Worm (Caenorhabditis elegans) whole organism, early embryonic: ENCODE data around the gene sre-15.

Experiments
- B0310.2 ChIP-seq: sonication (generic microtip); optimal IDR thresholded peaks from 2 replicates; lab custom pipeline; 2016; ENCODE audit warnings: mild to moderate bottlenecking, missing genetic modification characterization, missing compliant biosample characterization
- aly-1 ChIP-seq: sonication (generic microtip); optimal IDR thresholded peaks from 2 replicates; lab custom pipeline; 2016; ENCODE audit warnings: missing genetic modification characterization, missing compliant biosample characterization
- ama-1 ChIP-seq: fragments of 150-350 bp; optimal IDR thresholded peaks from 2 replicates; lab custom pipeline; 2014
- flt-1 ChIP-seq: fragments of 200-800 bp; sonication (Bioruptor generic); IDR thresholded peaks from 2 replicates; pipeline ENCODE4 v1.3.6; 2022; ENCODE audit warnings: missing genetic modification characterization, missing compliant biosample characterization
- hmg-4 ChIP-seq: fragments of 200-800 bp; sonication (Bioruptor generic); optimal IDR thresholded peaks from 2 replicates; lab custom pipeline; 2018; ENCODE audit warnings: mild to moderate bottlenecking, missing genetic modification characterization, missing compliant biosample characterization
- hnd-1 ChIP-seq: sonication (generic microtip); optimal IDR thresholded peaks from 2 replicates; lab custom pipeline; 2016; ENCODE audit warnings: missing genetic modification characterization, missing compliant biosample characterization
- pes-1 ChIP-seq: fragments of 200-800 bp; sonication (Bioruptor generic); IDR thresholded peaks from 2 replicates; pipeline ENCODE4 v1.3.6; 2022; ENCODE audit warnings: missing genetic modification reagents, missing genetic modification characterization, missing compliant biosample characterization
- scrt-1 ChIP-seq: fragments of 200-800 bp; sonication (Bioruptor generic); IDR thresholded peaks from 2 replicates; pipeline ENCODE4 v1.3.6; 2022; ENCODE audit warnings: missing genetic modification characterization, missing compliant biosample characterization
- tbx-11 ChIP-seq: fragments of 200-800 bp; sonication (Bioruptor generic); IDR thresholded peaks from 2 replicates; pipeline ENCODE4 v1.3.6; 2022; ENCODE audit warnings: missing genetic modification characterization, missing compliant biosample characterization
- tbx-37 ChIP-seq: fragments of 200-800 bp; sonication (Bioruptor generic); conservative IDR thresholded peaks from 2 replicates; pipeline ENCODE4 v1.3.6; 2022; ENCODE audit warnings: missing genetic modification reagents, missing genetic modification characterization, missing compliant biosample characterization
- tra-4 ChIP-seq: sonication (generic microtip); optimal IDR thresholded peaks from 2 replicates; lab custom pipeline; 2017; ENCODE audit warnings: missing genetic modification characterization, missing compliant biosample characterization

ce11 chrIV:12194668-12195067 lies 49.9 kb downstream of the sre-15 start:
- TF ChIP-seq B0310.2 (tag; lab: Kevin White, UChicago) (no peak), ama-1 (lab: Kevin White, UChicago) (no peak), scrt-1 (GFP tag; lab: Robert Waterston, UW) (no peak), hnd-1 (tag; lab: Kevin White, UChicago) (no peak), hmg-4 (no peak), aly-1 (no peak), tbx-37 (GFP tag; lab: Robert Waterston, UW) (no peak), pes-1 (GFP tag; lab: Robert Waterston, UW) (no peak), tra-4 (tag; lab: Kevin White, UChicago) (no peak), flt-1 (GFP tag; lab: Robert Waterston, UW) (no peak), tbx-11 (GFP tag; lab: Robert Waterston, UW) (no peak)
